Fruit fly (Drosophila melanogaster): ENCODE measurements around the gene Arf1.

Gene Arf1

dm6 chr3L:22847679-22848118 is 24.3 kb downstream of the Arf1 start (continued):
- no peak for TF ChIP-seq CG15011 (GFP tag; optimal IDR thresholded peaks at IDR 0.05)
- TF ChIP-seq insv (GFP tag; optimal IDR thresholded peaks at IDR 0.05): no peak
- TF ChIP-seq CG18262 (tag; optimal IDR thresholded peaks at IDR 0.05): peak; percentile 4
- TF ChIP-seq CG12942 (GFP tag; optimal IDR thresholded peaks at IDR 0.05): no peak
- TF ChIP-seq otp (GFP tag; IDR thresholded peaks at IDR 0.05): no peak
- TF ChIP-seq CG10979 (tag; optimal IDR thresholded peaks at IDR 0.05): no peak
- no peak for TF ChIP-seq CG4707 (GFP tag; optimal IDR thresholded peaks at IDR 0.05)
- no peak for TF ChIP-seq odd (GFP tag; optimal IDR thresholded peaks at IDR 0.05)
- TF ChIP-seq br (optimal IDR thresholded peaks at IDR 0.05): no peak
- peak; percentile 16 for TF ChIP-seq bigmax (GFP tag; optimal IDR thresholded peaks at IDR 0.05)
- TF ChIP-seq CG11560 (tag; IDR thresholded peaks at IDR 0.05): no peak
- TF ChIP-seq Opbp (GFP tag; IDR thresholded peaks at IDR 0.05; ENCODE audit: partially characterized antibody): peak; percentile 97
- TF ChIP-seq CG4854 (GFP tag; optimal IDR thresholded peaks at IDR 0.05): no peak
- no peak for TF ChIP-seq CG17829 (tag; optimal IDR thresholded peaks at IDR 0.05)
- no peak for TF ChIP-seq Mes4 (GFP tag; optimal IDR thresholded peaks at IDR 0.05)
- peak; percentile 94 for TF ChIP-seq CG42726 (GFP tag; IDR thresholded peaks at IDR 0.05; ENCODE audit: partially characterized antibody)
- TF ChIP-seq CG12769 (tag; optimal IDR thresholded peaks at IDR 0.05): peak; percentile 49
- no peak for TF ChIP-seq CG18764 (GFP tag; optimal IDR thresholded peaks at IDR 0.05)
- no peak for TF ChIP-seq klu (GFP tag; IDR thresholded peaks at IDR 0.05)
- no peak for TF ChIP-seq CG1233 (GFP tag; optimal IDR thresholded peaks at IDR 0.05)
- no peak for TF ChIP-seq CG3726 (GFP tag; IDR thresholded peaks at IDR 0.05)
- TF ChIP-seq Mrtf (GFP tag; IDR thresholded peaks at IDR 0.05): no peak
- no peak for TF ChIP-seq CG5180 (GFP tag; optimal IDR thresholded peaks at IDR 0.05)
- TF ChIP-seq CG11504 (tag; optimal IDR thresholded peaks at IDR 0.05): no peak
- TF ChIP-seq Atf3 (GFP tag; optimal IDR thresholded peaks at IDR 0.05): no peak
- TF ChIP-seq Bdp1 (GFP tag; optimal IDR thresholded peaks at IDR 0.05): peak; percentile 99
- peak; percentile 60 for TF ChIP-seq sens (GFP tag)
- no peak for TF ChIP-seq H2.0 (GFP tag; IDR thresholded peaks at IDR 0.05)
- no peak for TF ChIP-seq ind (GFP tag; optimal IDR thresholded peaks at IDR 0.05)
- TF ChIP-seq CTCF (GFP tag; optimal IDR thresholded peaks at IDR 0.05): no peak
- TF ChIP-seq fru (optimal IDR thresholded peaks at IDR 0.05): no peak
- no peak for TF ChIP-seq CG3407 (GFP tag; optimal IDR thresholded peaks at IDR 0.05)
- TF ChIP-seq kay (GFP tag; optimal IDR thresholded peaks at IDR 0.05): no peak
- no peak for TF ChIP-seq gcm2 (GFP tag; optimal IDR thresholded peaks at IDR 0.05)
- no peak for TF ChIP-seq CrebB (tag; optimal IDR thresholded peaks at IDR 0.05)
- TF ChIP-seq D19B (GFP tag; optimal IDR thresholded peaks at IDR 0.05): no peak
- no peak for TF ChIP-seq dan (GFP tag; IDR thresholded peaks at IDR 0.05)
- no peak for TF ChIP-seq ara (GFP tag; IDR thresholded peaks at IDR 0.05)
- no peak for TF ChIP-seq pum (GFP tag; optimal IDR thresholded peaks at IDR 0.05)
- no peak; the same call in 2 of the 3 replicates for TF ChIP-seq B-H1 (GFP tag; IDR thresholded peaks at IDR 0.05)
- no peak for TF ChIP-seq CG17568 (GFP tag; optimal IDR thresholded peaks at IDR 0.05)
- no peak for TF ChIP-seq lmd (GFP tag; IDR thresholded peaks at IDR 0.05)
- TF ChIP-seq tin (GFP tag; optimal IDR thresholded peaks at IDR 0.05): no peak
- TF ChIP-seq CG17359 (tag; optimal IDR thresholded peaks at IDR 0.05): no peak
- TF ChIP-seq C15 (GFP tag; IDR thresholded peaks at IDR 0.05): no peak
- no peak for TF ChIP-seq CG2120 (GFP tag; optimal IDR thresholded peaks at IDR 0.05)
- TF ChIP-seq CG4328 (GFP tag; optimal IDR thresholded peaks at IDR 0.05): no peak
- no peak for TF ChIP-seq Awh (GFP tag; IDR thresholded peaks at IDR 0.05)
- TF ChIP-seq oc (tag; optimal IDR thresholded peaks at IDR 0.05): no peak
- no peak for TF ChIP-seq Sry-β (GFP tag; optimal IDR thresholded peaks at IDR 0.05)
- no peak for TF ChIP-seq Kr (GFP tag; optimal IDR thresholded peaks at IDR 0.05)
- TF ChIP-seq Nf-YC (tag; optimal IDR thresholded peaks at IDR 0.05): no peak
- TF ChIP-seq Atf6 (GFP tag; IDR thresholded peaks at IDR 0.05): no peak
- TF ChIP-seq CG8281 (tag; optimal IDR thresholded peaks at IDR 0.05): no peak

Data from whole organism, embryonic.